Worm (Caenorhabditis elegans) whole organism, L4 larva: ENCODE results near the gene C49F5.13.

Experiments
- D1046.2 ChIP-seq: fragments of 200-800 bp; sonication (Bioruptor generic); IDR thresholded peaks from 2 replicates; pipeline ENCODE4 v1.3.6; 2022; ENCODE audit warnings: missing genetic modification characterization, missing compliant biosample characterization
- F44E2.7 ChIP-seq: fragments of 200-800 bp; sonication (Bioruptor generic); IDR thresholded peaks from 2 replicates; pipeline ENCODE4 v2.1.2; 2022; ENCODE audit warnings: missing genetic modification characterization, missing compliant biosample characterization
- Y75B8A.6 ChIP-seq: fragments of 200-800 bp; sonication (Bioruptor generic); IDR thresholded peaks from 2 replicates; pipeline ENCODE4 v1.3.6; 2022; ENCODE audit warnings: missing genetic modification reagents, missing genetic modification characterization, missing compliant biosample characterization
- arid-1 ChIP-seq: fragments of 200-800 bp; sonication (Bioruptor generic); conservative IDR thresholded peaks from 2 replicates; pipeline ENCODE4 v1.3.6; 2022; ENCODE audit warnings: missing genetic modification reagents, missing genetic modification characterization, missing compliant biosample characterization
- attf-4 ChIP-seq: sonication (generic microtip); optimal IDR thresholded peaks from 3 replicates; lab custom pipeline; 2017; ENCODE audit warnings: missing biosample characterization, missing genetic modification characterization
- ceh-28 ChIP-seq: fragments of 150-350 bp; optimal IDR thresholded peaks from 2 replicates; lab custom pipeline; 2014; ENCODE audit warnings: missing biosample characterization, missing genetic modification reagents, missing genetic modification characterization
- ceh-44 ChIP-seq: fragments of 200-800 bp; sonication (Bioruptor generic); IDR thresholded peaks from 2 replicates; pipeline ENCODE4 v1.3.6; 2022; ENCODE audit warnings: missing genetic modification reagents, missing genetic modification characterization, missing compliant biosample characterization
- ceh-62 ChIP-seq: sonication (generic microtip); optimal IDR thresholded peaks from 2 replicates; lab custom pipeline; 2017; ENCODE audit warnings: missing biosample characterization, missing genetic modification characterization
- daf-19 ChIP-seq: fragments of 200-800 bp; sonication (Bioruptor generic); conservative IDR thresholded peaks from 2 replicates; pipeline ENCODE4 v1.3.6; 2022; ENCODE audit warnings: missing genetic modification characterization, missing compliant biosample characterization
- dmd-6 ChIP-seq: fragments of 200-800 bp; sonication (Bioruptor generic); IDR thresholded peaks from 2 replicates; pipeline ENCODE4 v1.3.6; 2022; ENCODE audit warnings: missing genetic modification reagents, missing genetic modification characterization, missing compliant biosample characterization
- dmd-8 ChIP-seq: fragments of 200-800 bp; sonication (Bioruptor generic); IDR thresholded peaks from 2 replicates; pipeline ENCODE4 v1.3.6; 2022; ENCODE audit warnings: missing genetic modification characterization, missing compliant biosample characterization
- dpl-1 ChIP-seq: fragments of 150-350 bp; optimal IDR thresholded peaks from 2 replicates; lab custom pipeline; 2014; ENCODE audit warnings: missing biosample characterization, missing genetic modification reagents, missing genetic modification characterization
- duxl-1 ChIP-seq: sonication (generic microtip); optimal IDR thresholded peaks from 2 replicates; lab custom pipeline; 2016; ENCODE audit warnings: mild to moderate bottlenecking, missing genetic modification characterization, moderate library complexity, missing compliant biosample characterization; ENCODE audit not compliant: poor library complexity
- fkh-10 ChIP-seq: fragments of 150-350 bp; optimal IDR thresholded peaks from 2 replicates; lab custom pipeline; 2014; ENCODE audit warnings: missing biosample characterization, missing genetic modification reagents, missing genetic modification characterization
- gei-8 ChIP-seq: fragments of 200-800 bp; sonication (Bioruptor generic); optimal IDR thresholded peaks from 2 replicates; lab custom pipeline; 2018; ENCODE audit warnings: mild to moderate bottlenecking, missing genetic modification characterization, missing compliant biosample characterization
- jun-1 ChIP-seq: fragments of 150-350 bp; optimal IDR thresholded peaks from 2 replicates; lab custom pipeline; 2014; ENCODE audit warnings: missing biosample characterization, missing genetic modification reagents, missing genetic modification characterization
- lim-7 ChIP-seq: fragments of 200-800 bp; sonication (Bioruptor generic); IDR thresholded peaks from 2 replicates; pipeline ENCODE4 v1.3.6; 2022; ENCODE audit warnings: missing genetic modification characterization, missing compliant biosample characterization
- lin-1 ChIP-seq: fragments of 200-800 bp; sonication (Bioruptor generic); IDR thresholded peaks from 2 replicates; pipeline ENCODE4 v1.3.6; 2022; ENCODE audit warnings: missing genetic modification reagents, missing genetic modification characterization, missing compliant biosample characterization
- lin-29 ChIP-seq: fragments of 200-800 bp; sonication (Bioruptor generic); IDR thresholded peaks from 2 replicates; pipeline ENCODE4 v1.3.6; 2022; ENCODE audit warnings: missing genetic modification reagents, missing genetic modification characterization, missing compliant biosample characterization
- lsy-2 ChIP-seq, 2 experiments: fragments of 150-350 bp in 1 of 2; sonication (generic microtip) in 1 of 2; optimal IDR thresholded peaks; 2 replicates each; lab custom pipeline; 2014 to 2017; ENCODE audit warnings: missing biosample characterization in 2 of 2, missing genetic modification characterization in 2 of 2
- madf-5 ChIP-seq, 2 experiments: fragments of 200-800 bp; sonication (Bioruptor generic); IDR thresholded peaks; 2 replicates each; pipeline ENCODE4 v1.3.6; 2022; ENCODE audit warnings: missing compliant biosample characterization in 2 of 2, missing genetic modification characterization in 2 of 2
- madf-9 ChIP-seq: fragments of 200-800 bp; sonication (Bioruptor generic); conservative IDR thresholded peaks from 2 replicates; pipeline ENCODE4 v1.3.6; 2022; ENCODE audit warnings: missing genetic modification reagents, missing genetic modification characterization, missing compliant biosample characterization
- mdl-1 ChIP-seq, 2 experiments: fragments of 150-350 bp in 1 of 2; sonication (generic microtip) in 1 of 2; optimal IDR thresholded peaks; 2 replicates each; lab custom pipeline; 2014 to 2017; ENCODE audit warnings: missing biosample characterization in 2 of 2, missing genetic modification characterization in 2 of 2
- mdt-29 ChIP-seq: fragments of 200-800 bp; sonication (Bioruptor generic); IDR thresholded peaks from 2 replicates; pipeline ENCODE4 v1.3.6; 2022; ENCODE audit warnings: missing genetic modification reagents, missing genetic modification characterization, missing compliant biosample characterization
- mxl-2 ChIP-seq: fragments of 200-800 bp; sonication (Bioruptor generic); conservative IDR thresholded peaks from 2 replicates; pipeline ENCODE4 v1.3.6; 2022; ENCODE audit warnings: missing genetic modification reagents, missing genetic modification characterization, missing compliant biosample characterization
- mxl-3 ChIP-seq: fragments of 200-800 bp; sonication (Bioruptor generic); optimal IDR thresholded peaks from 2 replicates; lab custom pipeline; 2018; ENCODE audit warnings: mild to moderate bottlenecking, missing genetic modification characterization, missing compliant biosample characterization
- nhr-10 ChIP-seq: fragments of 150-350 bp; optimal IDR thresholded peaks from 2 replicates; lab custom pipeline; 2014; ENCODE audit warnings: missing biosample characterization, missing genetic modification characterization
- nhr-11 ChIP-seq: fragments of 150-350 bp; optimal IDR thresholded peaks from 2 replicates; lab custom pipeline; 2014; ENCODE audit warnings: missing biosample characterization, missing genetic modification characterization
- nhr-237 ChIP-seq: sonication (generic microtip); optimal IDR thresholded peaks from 2 replicates; lab custom pipeline; 2017; ENCODE audit warnings: missing biosample characterization, missing genetic modification characterization
- nhr-25 ChIP-seq: sonication (generic microtip); optimal IDR thresholded peaks from 2 replicates; lab custom pipeline; 2017; ENCODE audit warnings: missing genetic modification characterization, mild to moderate bottlenecking, missing compliant biosample characterization, antibody characterized with exemption, moderate library complexity, borderline replicate concordance; ENCODE audit not compliant: insufficient read depth
- nhr-41 ChIP-seq: fragments of 200-800 bp; sonication (Bioruptor generic); IDR thresholded peaks from 2 replicates; pipeline ENCODE4 v1.3.6; 2022; ENCODE audit warnings: missing genetic modification reagents, missing genetic modification characterization, missing compliant biosample characterization
- nhr-48 ChIP-seq: sonication (generic microtip); optimal IDR thresholded peaks from 2 replicates; lab custom pipeline; 2016; ENCODE audit warnings: mild to moderate bottlenecking, missing genetic modification characterization, missing compliant biosample characterization
- nhr-6 ChIP-seq: fragments of 150-350 bp; optimal IDR thresholded peaks from 2 replicates; lab custom pipeline; 2014; ENCODE audit warnings: missing biosample characterization, missing genetic modification characterization
- pha-4 ChIP-seq, 2 experiments: fragments of 150-350 bp in 1 of 2; fragments of 200-800 bp in 1 of 2; sonication (Bioruptor generic) in 1 of 2; IDR thresholded peaks in 1 of 2; optimal IDR thresholded peaks in 1 of 2; 2 replicates each; pipeline versions ENCODE4 v1.3.6 to Lab custom; 2014 to 2022; ENCODE audit warnings: missing genetic modification characterization in 2 of 2, missing genetic modification reagents in 2 of 2, missing biosample characterization in 1 of 2, missing compliant biosample characterization in 1 of 2
- php-3 ChIP-seq: fragments of 200-800 bp; sonication (Bioruptor generic); IDR thresholded peaks from 2 replicates; pipeline ENCODE4 v1.3.6; 2022; ENCODE audit warnings: missing genetic modification reagents, missing genetic modification characterization, missing compliant biosample characterization
- rbr-2 ChIP-seq: sonication (generic microtip); optimal IDR thresholded peaks from 2 replicates; lab custom pipeline; 2016; ENCODE audit warnings: missing genotype, missing genetic modification characterization, missing compliant biosample characterization
- sdz-12 ChIP-seq: fragments of 200-800 bp; sonication (Bioruptor generic); optimal IDR thresholded peaks from 2 replicates; lab custom pipeline; 2018; ENCODE audit warnings: mild to moderate bottlenecking, missing genetic modification characterization, missing compliant biosample characterization
- set-16 ChIP-seq: fragments of 200-800 bp; sonication (Bioruptor generic); IDR thresholded peaks from 2 replicates; pipeline ENCODE4 v1.3.6; 2022; ENCODE audit warnings: missing genetic modification reagents, missing genetic modification characterization, missing compliant biosample characterization
- snpc-1.2 ChIP-seq: fragments of 200-800 bp; sonication (Bioruptor generic); IDR thresholded peaks from 2 replicates; pipeline ENCODE4 v1.3.6; 2022; ENCODE audit warnings: missing genetic modification reagents, missing genetic modification characterization, missing compliant biosample characterization
- spr-1 ChIP-seq: sonication (generic microtip); optimal IDR thresholded peaks from 2 replicates; lab custom pipeline; 2016; ENCODE audit warnings: mild to moderate bottlenecking, missing genetic modification characterization, missing compliant biosample characterization
- tra-1 ChIP-seq: fragments of 200-800 bp; sonication (Bioruptor generic); IDR thresholded peaks from 2 replicates; pipeline ENCODE4 v1.3.6; 2022; ENCODE audit warnings: missing genetic modification reagents, missing genetic modification characterization, missing compliant biosample characterization
- unc-130 ChIP-seq: sonication (generic microtip); optimal IDR thresholded peaks from 2 replicates; lab custom pipeline; 2016; ENCODE audit warnings: missing genetic modification reagents, missing genetic modification characterization, missing compliant biosample characterization
- unc-62 ChIP-seq, 3 experiments: fragments of 150-350 bp in 1 of 3; sonication (generic microtip); optimal IDR thresholded peaks in 2 of 3; peaks in 1 of 3; 1 replicate in 1 of 3; 2 replicates in 2 of 3; lab custom pipeline; 2014 to 2017; ENCODE audit warnings: missing biosample characterization in 3 of 3, missing genetic modification characterization in 3 of 3, missing genetic modification reagents in 3 of 3, missing genotype in 1 of 3
- zfp-2 ChIP-seq: sonication (generic microtip); optimal IDR thresholded peaks from 2 replicates; lab custom pipeline; 2016; ENCODE audit warnings: mild to moderate bottlenecking, missing genetic modification characterization, missing compliant biosample characterization
- zfp-3 ChIP-seq: fragments of 200-800 bp; sonication (Bioruptor generic); conservative IDR thresholded peaks from 2 replicates; pipeline ENCODE4 v1.3.6; 2022; ENCODE audit warnings: missing genetic modification reagents, missing genetic modification characterization, missing compliant biosample characterization
- zip-11 ChIP-seq: fragments of 200-800 bp; sonication (Bioruptor generic); IDR thresholded peaks from 2 replicates; pipeline ENCODE4 v1.3.6; 2022; ENCODE audit warnings: missing genetic modification characterization, missing compliant biosample characterization
- zip-2 ChIP-seq: fragments of 150-350 bp; optimal IDR thresholded peaks from 2 replicates; lab custom pipeline; 2014; ENCODE audit warnings: missing biosample characterization, missing genetic modification characterization
- ztf-11 ChIP-seq: fragments of 150-350 bp; optimal IDR thresholded peaks from 2 replicates; lab custom pipeline; 2014; ENCODE audit warnings: missing biosample characterization, missing genetic modification characterization
- ztf-7 ChIP-seq: fragments of 150-350 bp; optimal IDR thresholded peaks from 2 replicates; lab custom pipeline; 2014; ENCODE audit warnings: missing biosample characterization, missing genetic modification characterization

The C49F5.13 gene

DNA sequence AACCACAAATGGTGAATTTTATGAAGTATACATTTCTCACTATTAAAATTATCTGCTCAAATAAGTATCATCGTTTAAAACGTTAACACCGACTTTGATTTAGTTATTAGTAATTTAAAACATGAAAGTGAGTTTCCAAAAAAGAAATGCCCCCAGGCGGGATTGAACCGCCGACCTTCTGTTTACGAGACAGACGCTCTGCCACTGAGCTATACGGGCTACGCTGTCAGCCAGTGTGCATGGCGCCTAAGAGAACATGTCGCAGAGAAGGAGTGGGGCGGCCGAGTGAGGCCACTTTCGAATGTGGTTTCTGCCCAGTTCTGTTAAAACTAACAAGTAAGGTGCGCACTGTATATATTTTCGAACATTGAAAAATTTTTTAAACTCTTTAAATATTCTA lies 26.3 kb upstream of the C49F5.13 start:
- 0 out of 2 replicates have a peak, but pooled peaks have one; percentile 12 for TF ChIP-seq Y75B8A.6
- TF ChIP-seq nhr-237 (tag; lab: Kevin White, UChicago) = no peak
- peak; percentile 31 for TF ChIP-seq ztf-7 (tag; lab: Kevin White, UChicago)
- TF ChIP-seq mdt-29 (GFP tag; lab: Robert Waterston, UW) = no peak; the same call in 1 of the 2 replicates
- TF ChIP-seq nhr-48 (tag; lab: Kevin White, UChicago) = peak; percentile 42
- TF ChIP-seq mxl-2 (GFP tag; lab: Robert Waterston, UW) = no peak
- peak; percentile 66 to 71; a peak in 2 of 4 replicates for TF ChIP-seq madf-5 (GFP tag; IDR thresholded peaks at IDR 0.05; lab: Robert Waterston, UW)
- TF ChIP-seq nhr-41 = 0 out of 2 replicates have a peak, but pooled peaks have one; percentile 33
- no peak for TF ChIP-seq ztf-11 (tag; lab: Kevin White, UChicago)
- TF ChIP-seq lin-29 (GFP tag; lab: Robert Waterston, UW) = no peak
- TF ChIP-seq nhr-25 (tag; lab: Kevin White, UChicago) = no peak
- peak; percentile 29 for TF ChIP-seq nhr-6
- no peak for TF ChIP-seq ceh-62 (tag; lab: Kevin White, UChicago)
- TF ChIP-seq daf-19 (GFP tag; lab: Robert Waterston, UW) = no peak
- peak; percentile 42 for TF ChIP-seq sdz-12 (GFP tag; lab: Kevin White, UChicago)
- TF ChIP-seq mdl-1 (tag; optimal IDR thresholded peaks at IDR 0.05; lab: Kevin White, UChicago) = no peak
- no peak for TF ChIP-seq attf-4 (tag; lab: Kevin White, UChicago)
- TF ChIP-seq D1046.2 = peak; percentile 58; the same call in 1 of the 2 replicates
- TF ChIP-seq dmd-8 = peak; percentile 91
- TF ChIP-seq php-3 (GFP tag; lab: Robert Waterston, UW) = peak; percentile 63; the same call in 1 of the 2 replicates
- TF ChIP-seq lsy-2 (tag; optimal IDR thresholded peaks at IDR 0.05; lab: Kevin White, UChicago) = no peak
- TF ChIP-seq rbr-2 (tag; lab: Kevin White, UChicago) = peak; percentile 72
- peak; percentile 55 for TF ChIP-seq set-16 (GFP tag; lab: Robert Waterston, UW)
- TF ChIP-seq ceh-28 = no peak
- no peak for TF ChIP-seq unc-62 (GFP tag; optimal IDR thresholded peaks at IDR 0.05 in 1 of 2; lab: Kevin White, UChicago)
- TF ChIP-seq unc-62 (tag; optimal IDR thresholded peaks at IDR 0.05; lab: Kevin White, UChicago) = no peak
- TF ChIP-seq lin-1 (GFP tag; lab: Robert Waterston, UW) = peak; percentile 59; the same call in 1 of the 2 replicates
- peak; percentile 49 for TF ChIP-seq zip-2 (tag; lab: Kevin White, UChicago)
- TF ChIP-seq zfp-3 (GFP tag; lab: Robert Waterston, UW) = no peak
- peak; percentile 11 for TF ChIP-seq mxl-3
- peak; percentile 85 for TF ChIP-seq lim-7 (GFP tag; lab: Robert Waterston, UW)
- TF ChIP-seq tra-1 = peak; percentile 72; the same call in 1 of the 2 replicates
- peak; percentile 16 for TF ChIP-seq unc-130 (GFP tag; lab: Kevin White, UChicago)
- TF ChIP-seq madf-9 (GFP tag; lab: Robert Waterston, UW) = peak; percentile 79
- peak; percentile 87 for TF ChIP-seq snpc-1.2
- peak; percentile 63; the same call in 1 of the 2 replicates for TF ChIP-seq F44E2.7
- TF ChIP-seq fkh-10 (GFP tag; lab: Kevin White, UChicago) = no peak
- no peak for TF ChIP-seq nhr-10 (tag; lab: Kevin White, UChicago)
- peak; percentile 54; the same call in 1 of the 2 replicates for TF ChIP-seq arid-1
- peak; percentile 40 for TF ChIP-seq zfp-2 (tag; lab: Kevin White, UChicago)
- TF ChIP-seq jun-1 (tag; lab: Kevin White, UChicago) = peak; percentile 7
- TF ChIP-seq dpl-1 = no peak
- TF ChIP-seq spr-1 (tag; lab: Kevin White, UChicago) = peak; percentile 62
- peak; percentile 87 for TF ChIP-seq pha-4 (GFP tag; IDR thresholded peaks at IDR 0.05; lab: Robert Waterston, UW)
- TF ChIP-seq pha-4 (tag; optimal IDR thresholded peaks at IDR 0.05; lab: Kevin White, UChicago) = no peak
- TF ChIP-seq zip-11 (GFP tag; lab: Robert Waterston, UW) = no peak
- no peak for TF ChIP-seq nhr-11 (tag; lab: Kevin White, UChicago)
- TF ChIP-seq dmd-6 = peak; percentile 66; the same call in 1 of the 2 replicates
- 0 out of 2 replicates have a peak, but pooled peaks have one; percentile 16 for TF ChIP-seq ceh-44 (GFP tag; lab: Robert Waterston, UW)
- TF ChIP-seq duxl-1 (tag; lab: Kevin White, UChicago) = peak; percentile 78
- no peak for TF ChIP-seq gei-8
